Fruit fly (Drosophila melanogaster) whole organism, embryonic: ENCODE data around the gene CG6972.

ENCODE experiments used
- ATbp ChIP-seq: fragments of 200-800 bp; sonication (Bioruptor generic); optimal IDR thresholded peaks from 2 replicates; lab custom pipeline; 2017; ENCODE audit warnings: missing biosample characterization, mild to moderate bottlenecking, missing genetic modification characterization, missing genetic modification reagents
- Atf-2 ChIP-seq: fragments of 200-800 bp; sonication (Bioruptor generic); optimal IDR thresholded peaks from 2 replicates; lab custom pipeline; 2016; ENCODE audit warnings: missing biosample characterization, missing genetic modification characterization
- Awh ChIP-seq: fragments of 200-800 bp; sonication (Bioruptor generic); IDR thresholded peaks from 2 replicates; pipeline ENCODE4, ENCODE4 v1.3.6; 2022; ENCODE audit warnings: missing biosample characterization, missing genetic modification characterization
- BtbVII ChIP-seq: fragments of 200-800 bp; sonication (Bioruptor generic); optimal IDR thresholded peaks from 3 replicates; lab custom pipeline; 2017; ENCODE audit warnings: missing biosample characterization, mild to moderate bottlenecking, missing genetic modification characterization
- CG11695 ChIP-seq: fragments of 200-800 bp; sonication (Bioruptor generic); IDR thresholded peaks from 3 replicates; pipeline ENCODE4 v1.3.6; 2022; ENCODE audit warnings: missing biosample characterization, missing genetic modification characterization
- CG15011 ChIP-seq: fragments of 200-800 bp; sonication (Bioruptor generic); optimal IDR thresholded peaks from 3 replicates; lab custom pipeline; 2018; ENCODE audit warnings: missing biosample characterization, mild to moderate bottlenecking, missing genetic modification characterization
- CG15696 ChIP-seq: fragments of 200-800 bp; sonication (Bioruptor generic); optimal IDR thresholded peaks from 2 replicates; lab custom pipeline; 2019; ENCODE audit warnings: missing biosample characterization, mild to moderate bottlenecking, missing genetic modification characterization, moderate library complexity
- CG18011 ChIP-seq: fragments of 200-800 bp; sonication (Bioruptor generic); optimal IDR thresholded peaks from 2 replicates; lab custom pipeline; 2017; ENCODE audit warnings: missing biosample characterization, missing genetic modification characterization, mild to moderate bottlenecking, moderate library complexity, missing genotype
- CG2129 ChIP-seq: fragments of 200-800 bp; sonication (Bioruptor generic); IDR thresholded peaks from 2 replicates; pipeline ENCODE4 v1.3.6; 2022; ENCODE audit warnings: missing biosample characterization, missing genetic modification characterization; ENCODE audit not compliant: partially characterized antibody
- CG2712 ChIP-seq: fragments of 200-800 bp; optimal IDR thresholded peaks from 3 replicates; lab custom pipeline; 2019; ENCODE audit warnings: missing biosample characterization, mild to moderate bottlenecking, missing genetic modification characterization, moderate library complexity
- CG30020 ChIP-seq: fragments of 200-800 bp; optimal IDR thresholded peaks from 2 replicates; lab custom pipeline; 2019; ENCODE audit warnings: missing biosample characterization, mild to moderate bottlenecking, missing genetic modification characterization, moderate library complexity
- CG4360 ChIP-seq: fragments of 200-800 bp; sonication (Bioruptor generic); IDR thresholded peaks from 2 replicates; pipeline ENCODE4 v1.3.6; 2022; ENCODE audit warnings: missing biosample characterization, missing genetic modification characterization
- CG6689 ChIP-seq: fragments of 200-800 bp; sonication (Bioruptor generic); IDR thresholded peaks from 2 replicates; pipeline ENCODE4 v1.3.6; 2022; ENCODE audit warnings: missing biosample characterization, missing genetic modification characterization
- CG9215 ChIP-seq: fragments of 200-800 bp; sonication (Bioruptor generic); IDR thresholded peaks from 2 replicates; pipeline ENCODE4 v1.3.6; 2022; ENCODE audit warnings: missing biosample characterization, missing genetic modification characterization
- CG9727 ChIP-seq: fragments of 200-800 bp; sonication (Bioruptor generic); optimal IDR thresholded peaks from 3 replicates; lab custom pipeline; 2017; ENCODE audit warnings: missing biosample characterization, mild to moderate bottlenecking, missing genetic modification characterization
- CG9817 ChIP-seq: fragments of 200-800 bp; sonication (Bioruptor generic); optimal IDR thresholded peaks from 2 replicates; lab custom pipeline; 2018; ENCODE audit warnings: missing biosample characterization, mild to moderate bottlenecking, missing genetic modification characterization, moderate library complexity
- CTCF ChIP-seq: fragments of 200-800 bp; sonication (Bioruptor generic); optimal IDR thresholded peaks from 2 replicates; lab custom pipeline; 2017; ENCODE audit warnings: missing biosample characterization, mild to moderate bottlenecking, missing genetic modification characterization, moderate library complexity
- Ets65A ChIP-seq: fragments of 200-800 bp; sonication (Bioruptor generic); peaks from one replicate; lab custom pipeline; 2016; ENCODE audit warnings: missing biosample characterization, missing genetic modification characterization
- HLH3B ChIP-seq: fragments of 200-800 bp; sonication (Bioruptor generic); IDR thresholded peaks from 2 replicates; pipeline ENCODE4 v1.3.6; 2022; ENCODE audit warnings: missing biosample characterization, missing genetic modification characterization
- MESR4 ChIP-seq: fragments of 200-800 bp; sonication (Bioruptor generic); optimal IDR thresholded peaks from 2 replicates; lab custom pipeline; 2018; ENCODE audit warnings: missing biosample characterization, mild to moderate bottlenecking, missing genetic modification characterization, moderate library complexity
- Mad ChIP-seq: fragments of 200-800 bp; sonication (Bioruptor generic); optimal IDR thresholded peaks from 2 replicates; lab custom pipeline; 2016; ENCODE audit warnings: missing biosample characterization, missing genetic modification characterization
- Max ChIP-seq: fragments of 200-800 bp; sonication (Bioruptor generic); optimal IDR thresholded peaks from 2 replicates; lab custom pipeline; 2016; ENCODE audit warnings: missing biosample characterization, mild to moderate bottlenecking, missing genetic modification characterization
- Med ChIP-seq: fragments of 200-800 bp; sonication (Bioruptor generic); peaks from one replicate; lab custom pipeline; 2016; ENCODE audit warnings: missing biosample characterization, missing genetic modification characterization, mild to moderate bottlenecking, inconsistent platforms, moderate library complexity
- Nf-YB ChIP-seq: fragments of 200-800 bp; sonication (Bioruptor generic); optimal IDR thresholded peaks from 3 replicates; lab custom pipeline; 2019; ENCODE audit warnings: missing biosample characterization, mild to moderate bottlenecking, missing genetic modification characterization, moderate library complexity
- Xrp1 ChIP-seq: fragments of 200-800 bp; sonication (Bioruptor generic); IDR thresholded peaks from 2 replicates; pipeline ENCODE4 v1.3.6; 2022; ENCODE audit warnings: missing biosample characterization, missing genetic modification characterization
- bsh ChIP-seq, 2 experiments: fragments of 200-800 bp; sonication (Bioruptor generic); optimal IDR thresholded peaks; 2 replicates each; lab custom pipeline; 2017 to 2018; ENCODE audit warnings: mild to moderate bottlenecking in 2 of 2, missing biosample characterization in 2 of 2, missing genetic modification characterization in 2 of 2, moderate library complexity in 1 of 2
- btn ChIP-seq: fragments of 200-800 bp; sonication (Bioruptor generic); optimal IDR thresholded peaks from 2 replicates; lab custom pipeline; 2016; ENCODE audit warnings: missing biosample characterization, missing genetic modification characterization
- cad ChIP-seq: fragments of >200 bp; optimal IDR thresholded peaks from 2 replicates; lab custom pipeline; 2017; ENCODE audit warnings: missing biosample characterization, missing genetic modification characterization
- ci ChIP-seq: fragments of 200-800 bp; sonication (Bioruptor generic); IDR thresholded peaks from 3 replicates; pipeline ENCODE4 v1.3.6; 2022; ENCODE audit warnings: missing biosample characterization, missing genetic modification characterization
- croc ChIP-seq: fragments of 200-800 bp; sonication (Bioruptor generic); conservative IDR thresholded peaks from 3 replicates; pipeline ENCODE4 v1.3.6; 2022; ENCODE audit warnings: missing biosample characterization, missing genetic modification characterization
- cwo ChIP-seq: fragments of 200-800 bp; sonication (Bioruptor generic); optimal IDR thresholded peaks from 3 replicates; lab custom pipeline; 2017; ENCODE audit warnings: missing biosample characterization, missing genetic modification characterization, mild to moderate bottlenecking, moderate library complexity, missing genetic modification reagents
- danr ChIP-seq: fragments of 200-800 bp; sonication (Bioruptor generic); IDR thresholded peaks from 2 replicates; pipeline ENCODE4 v1.3.6; 2022; ENCODE audit warnings: missing biosample characterization, missing genetic modification characterization
- ewg ChIP-seq: fragments of 200-800 bp; sonication (Bioruptor generic); optimal IDR thresholded peaks from 3 replicates; lab custom pipeline; 2017; ENCODE audit warnings: mild to moderate bottlenecking, missing biosample characterization, missing genetic modification reagents, missing genetic modification characterization
- h ChIP-seq: fragments of >200 bp; optimal IDR thresholded peaks from 2 replicates; lab custom pipeline; 2017
- insv ChIP-seq, 2 experiments: fragments of 200-800 bp; sonication (Bioruptor generic); optimal IDR thresholded peaks; 3 replicates each; lab custom pipeline; 2016 to 2018; ENCODE audit warnings: missing biosample characterization in 2 of 2, missing genetic modification characterization in 2 of 2
- knrl ChIP-seq: fragments of 200-800 bp; sonication (Bioruptor generic); IDR thresholded peaks from 3 replicates; pipeline ENCODE4 v1.3.6; 2022; ENCODE audit warnings: missing biosample characterization, missing genetic modification characterization; ENCODE audit not compliant: partially characterized antibody
- lilli ChIP-seq: fragments of 200-800 bp; sonication (Bioruptor generic); optimal IDR thresholded peaks from 3 replicates; lab custom pipeline; 2016; ENCODE audit warnings: missing biosample characterization, missing genetic modification characterization
- mld ChIP-seq: fragments of 200-800 bp; sonication (Bioruptor generic); IDR thresholded peaks from 3 replicates; pipeline ENCODE4 v1.3.6; 2022; ENCODE audit warnings: missing biosample characterization, missing genetic modification characterization; ENCODE audit not compliant: partially characterized antibody
- odd ChIP-seq: fragments of 200-800 bp; sonication (Bioruptor generic); optimal IDR thresholded peaks from 2 replicates; lab custom pipeline; 2017; ENCODE audit warnings: missing biosample characterization, mild to moderate bottlenecking, missing genetic modification characterization
- phol ChIP-seq: fragments of 200-800 bp; sonication (Bioruptor generic); optimal IDR thresholded peaks from 3 replicates; lab custom pipeline; 2018; ENCODE audit warnings: missing biosample characterization, mild to moderate bottlenecking, missing genetic modification characterization, moderate library complexity
- pnt ChIP-seq: fragments of 200-800 bp; sonication (Bioruptor generic); optimal IDR thresholded peaks from 3 replicates; lab custom pipeline; 2016; ENCODE audit warnings: missing biosample characterization, missing genetic modification characterization
- prd ChIP-seq, 3 experiments: fragments of >200 bp in 2 of 3; fragments of 200-800 bp in 1 of 3; sonication (Bioruptor generic) in 1 of 3; optimal IDR thresholded peaks in 2 of 3; IDR thresholded peaks in 1 of 3; 2 replicates in 2 of 3; 3 replicates in 1 of 3; pipeline versions ENCODE4 v1.3.6 to Lab custom; 2017 to 2022; ENCODE audit warnings: missing biosample characterization in 1 of 3, missing genetic modification characterization in 1 of 3
- row ChIP-seq: fragments of 200-800 bp; sonication (Bioruptor generic); IDR thresholded peaks from 3 replicates; pipeline ENCODE4 v1.3.6; 2022; ENCODE audit warnings: missing biosample characterization, missing genetic modification characterization
- sd ChIP-seq: fragments of 200-800 bp; sonication (Bioruptor generic); optimal IDR thresholded peaks from 3 replicates; lab custom pipeline; 2018; ENCODE audit warnings: missing biosample characterization, mild to moderate bottlenecking, missing genetic modification characterization, moderate library complexity
- seq ChIP-seq: fragments of 200-800 bp; sonication (Bioruptor generic); IDR thresholded peaks from 2 replicates; pipeline ENCODE4 v1.3.6; 2022; ENCODE audit warnings: missing biosample characterization, missing genetic modification characterization
- ttk ChIP-seq: fragments of 200-800 bp; sonication (Bioruptor generic); IDR thresholded peaks from 2 replicates; pipeline ENCODE4 v2.1.2; 2022; ENCODE audit warnings: missing biosample characterization, missing genetic modification characterization
- unc-4 ChIP-seq: fragments of 200-800 bp; sonication (Bioruptor generic); IDR thresholded peaks from 2 replicates; pipeline ENCODE4 v1.3.6; 2022; ENCODE audit warnings: missing biosample characterization, missing genetic modification characterization; ENCODE audit not compliant: partially characterized antibody
- vvl ChIP-seq: fragments of 200-800 bp; sonication (Bioruptor generic); IDR thresholded peaks from 2 replicates; pipeline ENCODE4 v1.3.6; 2022; ENCODE audit warnings: missing biosample characterization, missing genetic modification characterization
- wek ChIP-seq: fragments of 200-800 bp; sonication (Bioruptor generic); optimal IDR thresholded peaks from 3 replicates; lab custom pipeline; 2018; ENCODE audit warnings: missing biosample characterization, mild to moderate bottlenecking, missing genetic modification characterization, moderate library complexity
- wor ChIP-seq: fragments of 200-800 bp; sonication (Bioruptor generic); IDR thresholded peaks from 2 replicates; pipeline ENCODE4 v1.3.6; 2022; ENCODE audit warnings: missing biosample characterization, missing genetic modification characterization

Gene CG6972

dm6 chr3R:22726031-22726770 lies 24.4 kb downstream of the CG6972 start, which contains the start of gene RNF220 (continued):
- TF ChIP-seq ttk (no peak), pnt (GFP tag; lab: Kevin White, UChicago) (no peak), seq (GFP tag; lab: Robert Waterston, UW) (no peak), unc-4 (GFP tag; lab: Robert Waterston, UW) (peak; percentile 50), Max (GFP tag; lab: Kevin White, UChicago) (no peak), HLH3B (GFP tag; lab: Robert Waterston, UW) (no peak), Xrp1 (GFP tag; lab: Robert Waterston, UW) (no peak), BtbVII (GFP tag; lab: Kevin White, UChicago) (no peak), prd (optimal IDR thresholded peaks at IDR 0.05; lab: Kevin White, UChicago) (no peak), prd (GFP tag; IDR thresholded peaks at IDR 0.05; lab: Robert Waterston, UW) (peak; percentile 7; the same call in 1 of the 3 replicates), MESR4 (GFP tag; lab: Kevin White, UChicago) (peak; percentile 76), Nf-YB (GFP tag; lab: Kevin White, UChicago) (no peak), wek (no peak), btn (GFP tag; lab: Kevin White, UChicago) (no peak), cad (GFP tag; lab: Kevin White, UChicago) (no peak), croc (GFP tag; lab: Robert Waterston, UW) (no peak), CG2129 (GFP tag; lab: Robert Waterston, UW) (peak; percentile 11), odd (GFP tag; lab: Kevin White, UChicago) (no peak), CG30020 (tag; lab: Kevin White, UChicago) (peak; percentile 6), insv (GFP tag; optimal IDR thresholded peaks at IDR 0.05; lab: Kevin White, UChicago) (no peak), CG15011 (GFP tag; lab: Kevin White, UChicago) (no peak), CG9727 (peak; percentile 50), lilli (GFP tag; lab: Kevin White, UChicago) (no peak), knrl (GFP tag; lab: Robert Waterston, UW) (no peak; the same call in none of the 3 replicates), CG9817 (no peak), sd (no peak), CG9215 (0 out of 2 replicates have a peak, but pooled peaks have one; percentile 23), vvl (GFP tag; lab: Robert Waterston, UW) (no peak), mld (GFP tag; lab: Robert Waterston, UW) (peak; percentile 58; the same call in 1 of the 3 replicates), CG11695 (no peak), CG4360 (no peak), CG6689 (GFP tag; lab: Robert Waterston, UW) (no peak), CG2712 (tag; lab: Kevin White, UChicago) (peak; percentile 34), Atf-2 (GFP tag; lab: Kevin White, UChicago) (no peak), Med (GFP tag; lab: Kevin White, UChicago) (peak; percentile 59), CG15696 (tag; lab: Kevin White, UChicago) (no peak), bsh (GFP tag; optimal IDR thresholded peaks at IDR 0.05; lab: Kevin White, UChicago) (no peak), ci (0 out of 3 replicates have a peak, but pooled peaks have one; percentile 9), ewg (GFP tag; lab: Kevin White, UChicago) (no peak), row (GFP tag; lab: Robert Waterston, UW) (no peak; the same call in none of the 3 replicates), Ets65A (peak; percentile 67), phol (tag; lab: Kevin White, UChicago) (peak; percentile 46), Awh (GFP tag; lab: Robert Waterston, UW) (no peak), ATbp (GFP tag; lab: Kevin White, UChicago) (no peak), h (lab: Kevin White, UChicago) (no peak), wor (GFP tag; lab: Robert Waterston, UW) (no peak), danr (GFP tag; lab: Robert Waterston, UW) (no peak), Mad (GFP tag; lab: Kevin White, UChicago) (no peak), cwo (GFP tag; lab: Kevin White, UChicago) (no peak), CTCF (GFP tag; lab: Kevin White, UChicago) (peak; percentile 38), CG18011 (GFP tag; lab: Kevin White, UChicago) (no peak)
